Worm (Caenorhabditis elegans): Measurements from ENCODE around the gene F43E2.11.

DNA sequence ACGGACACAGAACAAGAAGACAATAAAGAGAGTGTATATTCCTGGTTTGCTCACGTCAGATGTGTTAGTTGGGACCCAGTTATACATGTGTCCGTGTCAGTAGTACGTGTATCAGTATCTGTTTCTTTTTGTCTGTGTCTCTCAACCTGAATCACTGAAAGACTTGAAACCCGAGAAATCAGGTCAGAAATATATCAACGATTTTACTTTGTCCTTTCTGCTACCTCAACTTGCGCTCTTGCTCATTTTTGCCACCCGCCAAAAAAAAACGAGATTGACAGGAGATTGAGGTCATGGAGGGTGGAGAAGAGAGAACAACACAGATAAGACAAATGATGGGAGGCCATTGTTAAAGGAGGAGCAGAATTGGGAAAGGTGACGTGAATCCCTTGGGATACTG is 49.5 kb upstream of the F43E2.11 start:
- TF ChIP-seq irx-1 (tag; optimal IDR thresholded peaks at IDR 0.05) = no peak
- no peak for TF ChIP-seq lsy-2 (tag; optimal IDR thresholded peaks at IDR 0.05)
